Worm (Caenorhabditis elegans): Measurements from ENCODE around the gene ZK287.4.

DNA sequence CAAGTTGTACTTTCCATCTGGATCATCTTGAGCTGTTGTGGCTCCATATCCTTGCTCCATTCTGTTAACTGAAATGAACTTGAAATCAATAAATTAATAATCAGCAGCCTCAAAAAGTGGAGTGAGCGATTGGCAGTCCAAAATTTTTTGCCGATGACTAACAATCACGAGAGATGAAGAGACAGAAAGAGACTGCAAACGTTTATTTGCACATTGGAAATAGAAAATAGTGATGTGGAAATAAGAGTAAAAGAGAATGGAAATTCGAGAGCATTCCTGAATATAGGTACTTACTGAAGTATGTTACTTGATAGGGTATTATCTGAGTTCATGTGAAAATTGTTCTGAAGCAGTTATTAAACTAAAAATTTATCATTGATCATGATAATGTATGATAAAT, 24.3 kb upstream of the ZK287.4 start, which contains the start of gene tag-120:
- no peak for TF ChIP-seq aly-2 (tag; optimal IDR thresholded peaks at IDR 0.05)
- no peak for TF ChIP-seq unc-62 (GFP tag; optimal IDR thresholded peaks at IDR 0.05)
- TF ChIP-seq ztf-1 (GFP tag; conservative IDR thresholded peaks at IDR 0.05): no peak
- no peak for TF ChIP-seq nhr-12 (tag; optimal IDR thresholded peaks at IDR 0.05)
- TF ChIP-seq mab-5 (tag; optimal IDR thresholded peaks at IDR 0.05): no peak
- TF ChIP-seq snpc-4 (tag; optimal IDR thresholded peaks at IDR 0.05): no peak
- TF ChIP-seq elt-1 (tag; optimal IDR thresholded peaks at IDR 0.05): no peak
- no peak for TF ChIP-seq crh-2 (tag; optimal IDR thresholded peaks at IDR 0.05)
- TF ChIP-seq F13H6.1 (tag; optimal IDR thresholded peaks at IDR 0.05): no peak
- TF ChIP-seq elt-3 (tag; optimal IDR thresholded peaks at IDR 0.05): no peak
- no peak for TF ChIP-seq unc-55 (GFP tag; optimal IDR thresholded peaks at IDR 0.05)
- TF ChIP-seq nhr-11 (tag; optimal IDR thresholded peaks at IDR 0.05): no peak
- peak; percentile 83 for TF ChIP-seq fos-1 (tag; optimal IDR thresholded peaks at IDR 0.05)
